Worm (Caenorhabditis elegans) whole organism, young adult: Measurements from ENCODE around the gene Y32F6A.5.

Experiments
- B0261.1 ChIP-seq: sonication (generic microtip); optimal IDR thresholded peaks from 2 replicates; lab custom pipeline; 2016; ENCODE audit warnings: mild to moderate bottlenecking, missing genetic modification characterization, moderate library complexity, missing compliant biosample characterization
- F37B4.10 ChIP-seq: fragments of 200-800 bp; sonication (Bioruptor generic); IDR thresholded peaks from 2 replicates; pipeline ENCODE4 v1.3.6; 2022; ENCODE audit warnings: missing genetic modification characterization, missing compliant biosample characterization
- F52B5.7 ChIP-seq: sonication (generic microtip); optimal IDR thresholded peaks from 2 replicates; lab custom pipeline; 2016; ENCODE audit warnings: mild to moderate bottlenecking, missing genetic modification characterization, missing compliant biosample characterization
- F55B11.4 ChIP-seq: sonication (generic microtip); optimal IDR thresholded peaks from 2 replicates; lab custom pipeline; 2016; ENCODE audit warnings: missing compliant biosample characterization, missing genetic modification characterization, borderline replicate concordance; ENCODE audit not compliant: insufficient read depth
- T26A5.8 ChIP-seq: sonication (generic microtip); optimal IDR thresholded peaks from 2 replicates; lab custom pipeline; 2016; ENCODE audit warnings: missing genetic modification characterization, missing compliant biosample characterization
- Y53F4B.3 ChIP-seq: fragments of 200-800 bp; sonication (Bioruptor generic); IDR thresholded peaks from 2 replicates; pipeline ENCODE4 v1.3.6; 2022; ENCODE audit warnings: missing genetic modification reagents, missing genetic modification characterization, missing compliant biosample characterization
- Y67H2A.10 ChIP-seq: fragments of 200-800 bp; sonication (Bioruptor generic); conservative IDR thresholded peaks from 2 replicates; pipeline ENCODE4 v1.3.6; 2022; ENCODE audit warnings: missing genetic modification reagents, missing genetic modification characterization, missing compliant biosample characterization
- Y79H2A.3 ChIP-seq: fragments of 200-800 bp; sonication (Bioruptor generic); conservative IDR thresholded peaks from 2 replicates; pipeline ENCODE4 v1.3.6; 2022; ENCODE audit warnings: missing genetic modification reagents, missing genetic modification characterization, missing compliant biosample characterization
- Y95B8A.8 ChIP-seq: fragments of 200-800 bp; sonication (Bioruptor generic); IDR thresholded peaks from 2 replicates; pipeline ENCODE4 v1.3.6; 2022; ENCODE audit warnings: missing genetic modification reagents, missing genetic modification characterization, missing compliant biosample characterization
- ZK185.1 ChIP-seq: sonication (generic microtip); optimal IDR thresholded peaks from 2 replicates; lab custom pipeline; 2016; ENCODE audit warnings: mild to moderate bottlenecking, missing genetic modification characterization, missing compliant biosample characterization; ENCODE audit not compliant: poor library complexity, severe bottlenecking
- attf-3 ChIP-seq: fragments of 200-800 bp; sonication (Bioruptor generic); conservative IDR thresholded peaks from 2 replicates; pipeline ENCODE4 v1.3.6; 2022; ENCODE audit warnings: missing genetic modification reagents, missing genetic modification characterization, missing compliant biosample characterization
- attf-6 ChIP-seq: fragments of 200-800 bp; sonication (Bioruptor generic); IDR thresholded peaks from 2 replicates; pipeline ENCODE4 v1.3.6; 2022; ENCODE audit warnings: missing genetic modification reagents, missing genetic modification characterization, missing compliant biosample characterization
- cebp-2 ChIP-seq: fragments of 200-800 bp; sonication (Bioruptor generic); IDR thresholded peaks from 2 replicates; pipeline ENCODE4 v1.3.6; 2022; ENCODE audit warnings: missing genetic modification characterization, missing compliant biosample characterization
- ceh-58 ChIP-seq: fragments of 200-800 bp; sonication (Bioruptor generic); IDR thresholded peaks from 2 replicates; pipeline ENCODE4 v1.3.6; 2022; ENCODE audit warnings: missing genetic modification characterization, missing compliant biosample characterization
- die-1 ChIP-seq: sonication (generic microtip); optimal IDR thresholded peaks from 2 replicates; lab custom pipeline; 2016; ENCODE audit warnings: missing genotype, mild to moderate bottlenecking, missing genetic modification characterization, missing compliant biosample characterization
- egl-18 ChIP-seq: fragments of 200-800 bp; sonication (Bioruptor generic); IDR thresholded peaks from 2 replicates; pipeline ENCODE4 v1.3.6; 2022; ENCODE audit warnings: missing genetic modification reagents, missing genetic modification characterization, missing compliant biosample characterization
- egrh-3 ChIP-seq: fragments of 200-800 bp; sonication (Bioruptor generic); IDR thresholded peaks from 2 replicates; pipeline ENCODE4 v1.3.6; 2022; ENCODE audit warnings: missing genetic modification reagents, missing genetic modification characterization, missing compliant biosample characterization
- him-1 ChIP-seq: sonication (generic microtip); optimal IDR thresholded peaks from 2 replicates; lab custom pipeline; 2016; ENCODE audit warnings: missing genotype, missing genetic modification reagents, missing genetic modification characterization, missing compliant biosample characterization
- hsf-1 ChIP-seq: fragments of 200-800 bp; sonication (Bioruptor generic); IDR thresholded peaks from 2 replicates; pipeline ENCODE4 v1.3.6; 2022; ENCODE audit warnings: missing genetic modification reagents, missing genetic modification characterization, missing compliant biosample characterization
- let-526 ChIP-seq: fragments of 200-800 bp; sonication (Bioruptor generic); IDR thresholded peaks from 2 replicates; pipeline ENCODE4 v1.3.6; 2022; ENCODE audit warnings: missing genetic modification reagents, missing genetic modification characterization, missing compliant biosample characterization
- lin-54 ChIP-seq: fragments of 200-800 bp; sonication (Bioruptor generic); optimal IDR thresholded peaks from 2 replicates; lab custom pipeline; 2018; ENCODE audit warnings: mild to moderate bottlenecking, missing genetic modification characterization, missing compliant biosample characterization
- lir-1 ChIP-seq: fragments of 200-800 bp; sonication (Bioruptor generic); conservative IDR thresholded peaks from 2 replicates; pipeline ENCODE4 v1.3.6; 2022; ENCODE audit warnings: missing genetic modification reagents, missing genetic modification characterization, missing compliant biosample characterization
- madf-10 ChIP-seq: sonication (generic microtip); optimal IDR thresholded peaks from 2 replicates; lab custom pipeline; 2016; ENCODE audit warnings: mild to moderate bottlenecking, missing genetic modification characterization, missing compliant biosample characterization
- madf-3 ChIP-seq: fragments of 200-800 bp; sonication (Bioruptor generic); IDR thresholded peaks from 2 replicates; pipeline ENCODE4 v1.3.6; 2022; ENCODE audit warnings: missing genetic modification reagents, missing genetic modification characterization, missing compliant biosample characterization
- mes-4 ChIP-seq: sonication (generic microtip); optimal IDR thresholded peaks from 2 replicates; lab custom pipeline; 2016; ENCODE audit warnings: missing genotype, missing genetic modification characterization, missing compliant biosample characterization
- nfyb-1 ChIP-seq: fragments of 200-800 bp; sonication (Bioruptor generic); IDR thresholded peaks from 2 replicates; pipeline ENCODE4 v1.3.6; 2022; ENCODE audit warnings: missing genetic modification reagents, missing genetic modification characterization, missing compliant biosample characterization
- nhr-179 ChIP-seq: sonication (generic microtip); optimal IDR thresholded peaks from 2 replicates; lab custom pipeline; 2016; ENCODE audit warnings: mild to moderate bottlenecking, missing genetic modification characterization, missing compliant biosample characterization
- nhr-27 ChIP-seq: fragments of 200-800 bp; sonication (Bioruptor generic); optimal IDR thresholded peaks from 2 replicates; lab custom pipeline; 2018; ENCODE audit warnings: mild to moderate bottlenecking, missing genetic modification characterization, moderate library complexity, missing compliant biosample characterization
- sea-2 ChIP-seq: fragments of 200-800 bp; sonication (Bioruptor generic); IDR thresholded peaks from 2 replicates; pipeline ENCODE4 v1.3.6; 2022; ENCODE audit warnings: missing genetic modification characterization, missing compliant biosample characterization
- snpc-1.1 ChIP-seq: sonication (generic microtip); optimal IDR thresholded peaks from 2 replicates; lab custom pipeline; 2017; ENCODE audit warnings: missing genetic modification characterization, mild to moderate bottlenecking, missing compliant biosample characterization, antibody characterized with exemption, moderate library complexity, missing genotype, missing genetic modification reagents; ENCODE audit not compliant: insufficient read depth
- somi-1 ChIP-seq: fragments of 200-800 bp; sonication (Bioruptor generic); optimal IDR thresholded peaks from 2 replicates; lab custom pipeline; 2018; ENCODE audit warnings: mild to moderate bottlenecking, missing genetic modification characterization, missing compliant biosample characterization
- sptf-2 ChIP-seq: fragments of 200-800 bp; sonication (Bioruptor generic); optimal IDR thresholded peaks from 2 replicates; lab custom pipeline; 2018; ENCODE audit warnings: mild to moderate bottlenecking, missing genetic modification characterization, missing compliant biosample characterization
- unc-62 ChIP-seq: fragments of 150-350 bp; optimal IDR thresholded peaks from 2 replicates; lab custom pipeline; 2014; ENCODE audit warnings: missing biosample characterization, missing genetic modification reagents, missing genetic modification characterization
- ztf-22 ChIP-seq: fragments of 200-800 bp; sonication (Bioruptor generic); optimal IDR thresholded peaks from 2 replicates; lab custom pipeline; 2018; ENCODE audit warnings: mild to moderate bottlenecking, missing genetic modification characterization, moderate library complexity, missing compliant biosample characterization

Gene Y32F6A.5

DNA sequence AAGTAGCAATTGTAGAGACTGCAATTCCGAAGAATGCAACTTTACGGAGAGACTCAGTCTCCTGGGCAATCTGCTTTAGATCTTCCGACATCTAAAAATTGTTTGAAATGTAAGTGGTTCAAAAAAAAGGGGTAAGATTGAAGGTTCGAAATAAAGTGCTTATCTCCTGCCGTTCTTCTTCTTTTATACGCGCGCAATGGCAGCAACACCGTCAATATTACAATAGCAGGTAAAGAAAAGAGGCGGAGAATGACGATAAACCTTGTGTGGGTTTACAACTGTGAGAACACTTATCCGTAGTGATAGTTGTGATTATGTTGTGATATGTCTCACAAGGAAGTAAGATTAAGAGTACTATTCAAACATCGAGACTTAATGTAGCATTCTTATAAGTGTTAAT, 31.6 kb downstream of the Y32F6A.5 start, which contains the start of gene col-13:
Gene col-13 (minus strand): TSS at position 101 of the 400 bp plus-strand sequence.
- no peak for TF ChIP-seq nhr-179 (tag; lab: Kevin White, UChicago)
- no peak for TF ChIP-seq F37B4.10
- no peak for TF ChIP-seq Y67H2A.10 (GFP tag; lab: Robert Waterston, UW)
- TF ChIP-seq nhr-27 (tag; lab: Kevin White, UChicago): no peak
- no peak for TF ChIP-seq Y95B8A.8 (GFP tag; lab: Robert Waterston, UW)
- no peak for TF ChIP-seq ceh-58 (GFP tag; lab: Robert Waterston, UW)
- TF ChIP-seq Y79H2A.3 (GFP tag; lab: Robert Waterston, UW): no peak
- no peak for TF ChIP-seq F55B11.4
- TF ChIP-seq lin-54 (GFP tag; lab: Kevin White, UChicago): no peak
- no peak for TF ChIP-seq snpc-1.1 (tag; lab: Kevin White, UChicago)
- TF ChIP-seq attf-6 (GFP tag; lab: Robert Waterston, UW): no peak
- TF ChIP-seq attf-3 (GFP tag; lab: Robert Waterston, UW): no peak
- TF ChIP-seq madf-10 (tag; lab: Kevin White, UChicago): no peak
- TF ChIP-seq, all 124 proteins: peak for 0

DNA sequence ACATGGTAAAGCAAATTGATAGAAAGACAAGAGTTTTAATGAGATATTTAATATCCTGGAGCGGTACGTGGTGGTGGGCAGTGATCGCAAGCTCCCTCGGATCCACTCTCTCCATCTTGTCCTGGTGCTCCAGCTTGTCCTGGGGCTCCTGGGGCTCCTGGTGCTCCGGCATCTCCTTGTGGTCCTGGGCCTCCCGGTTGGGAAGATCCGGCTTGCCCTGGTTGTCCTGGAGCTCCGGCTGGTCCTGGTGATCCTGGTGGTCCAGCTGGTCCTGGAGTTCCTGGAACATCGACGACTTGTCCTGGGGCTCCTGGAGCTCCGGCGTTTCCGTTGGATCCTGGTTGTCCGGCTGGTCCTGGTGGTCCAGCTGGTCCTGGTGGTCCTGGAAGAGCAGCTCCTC, 32.6 kb downstream of the Y32F6A.5 start:
- TF ChIP-seq egrh-3 (GFP tag; lab: Robert Waterston, UW): peak; percentile 94; the same call in 1 of the 2 replicates

DNA sequence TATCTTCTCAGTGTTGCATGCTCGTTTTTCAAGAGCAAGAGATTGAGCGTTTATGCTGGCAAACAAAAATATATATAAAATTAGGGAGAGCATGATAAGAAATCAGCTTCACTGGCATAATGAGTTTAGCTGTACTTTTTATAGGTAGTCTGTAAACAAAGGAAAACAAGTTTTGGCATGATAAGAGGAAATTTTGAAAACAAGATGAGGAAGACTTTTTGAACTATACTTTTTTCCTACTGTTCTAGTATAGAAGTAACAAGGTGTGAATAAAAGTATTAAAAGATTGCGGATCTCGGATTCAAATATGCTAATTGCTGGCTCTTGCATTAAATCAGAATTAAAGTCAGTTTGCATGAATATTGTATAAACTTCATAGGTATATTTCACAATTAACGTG, 34.4 kb downstream of the Y32F6A.5 start, which contains the start of gene F15H10.5:
Gene F15H10.5 (minus strand): TSS at position 101 of the 400 bp plus-strand sequence.
- no peak for TF ChIP-seq sptf-2
- TF ChIP-seq madf-3 (GFP tag; lab: Robert Waterston, UW): no peak
- TF ChIP-seq lir-1: no peak
- no peak for TF ChIP-seq F52B5.7 (tag; lab: Kevin White, UChicago)

ce11 chrV:10416925-10417324, 36.5 kb downstream of the Y32F6A.5 start, which contains the start of gene F15H10.10:
F15H10.10 (minus strand) TSS chrV:10417025.
- TF ChIP-seq Y53F4B.3 (GFP tag; lab: Robert Waterston, UW) (no peak), sea-2 (GFP tag; lab: Robert Waterston, UW) (no peak)
- TF ChIP-seq, all 124 proteins: peak for 0

DNA sequence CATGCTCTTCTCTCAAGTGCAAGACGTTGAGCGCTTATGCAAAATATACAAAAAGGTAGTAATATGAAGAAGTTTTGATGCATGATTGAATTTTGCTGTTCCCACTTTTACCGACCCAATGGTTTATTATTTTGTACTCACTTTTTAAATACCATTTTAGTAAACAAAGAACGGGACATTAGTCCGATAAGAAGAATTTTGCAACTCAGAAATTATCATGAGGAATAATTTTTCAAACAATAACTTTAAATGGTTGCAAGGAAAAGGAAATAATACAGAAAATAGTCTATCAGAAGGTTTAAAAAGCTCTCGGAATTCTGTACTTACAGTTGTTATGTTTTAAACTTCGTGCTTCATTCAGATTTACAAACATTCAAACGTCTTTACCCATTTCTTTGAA, 38.8 kb downstream of the Y32F6A.5 start, which contains the start of gene F15H10.9:
Gene F15H10.9 (minus strand): TSS at position 101 of the 400 bp plus-strand sequence.
- TF ChIP-seq mes-4 (tag; lab: Kevin White, UChicago) (no peak), egl-18 (no peak), nhr-179 (tag; lab: Kevin White, UChicago) (no peak), ZK185.1 (no peak), him-1 (tag; lab: Kevin White, UChicago) (no peak), Y67H2A.10 (GFP tag; lab: Robert Waterston, UW) (no peak), hsf-1 (no peak), nfyb-1 (GFP tag; lab: Robert Waterston, UW) (no peak), let-526 (no peak), somi-1 (no peak), Y79H2A.3 (GFP tag; lab: Robert Waterston, UW) (no peak), T26A5.8 (no peak), B0261.1 (no peak), ztf-22 (no peak), unc-62 (no peak), cebp-2 (GFP tag; lab: Robert Waterston, UW) (no peak), die-1 (no peak)
- TF ChIP-seq, all 124 proteins: peak for 0
